Worm (Caenorhabditis elegans): ENCODE measurements around the gene nlp-68.

- TF ChIP-seq ama-1 (optimal IDR thresholded peaks at IDR 0.05), result no peak
- TF ChIP-seq hmg-4 (GFP tag; optimal IDR thresholded peaks at IDR 0.05), result no peak
- TF ChIP-seq flt-1 (GFP tag; IDR thresholded peaks at IDR 0.05), result no peak
- TF ChIP-seq B0310.2 (tag; optimal IDR thresholded peaks at IDR 0.05), result no peak
- no peak for TF ChIP-seq pes-1 (GFP tag; IDR thresholded peaks at IDR 0.05)
- TF ChIP-seq ets-7 (tag; optimal IDR thresholded peaks at IDR 0.05), result no peak
- no peak for TF ChIP-seq sea-1 (GFP tag; conservative IDR thresholded peaks at IDR 0.05)
- TF ChIP-seq F13C5.2 (tag; optimal IDR thresholded peaks at IDR 0.05), result no peak
- TF ChIP-seq aly-1 (tag; optimal IDR thresholded peaks at IDR 0.05), result no peak
- no peak for TF ChIP-seq tbx-37 (GFP tag; conservative IDR thresholded peaks at IDR 0.05)
- TF ChIP-seq hmbx-1 (tag; optimal IDR thresholded peaks at IDR 0.05), result no peak
These were observed 32.2 kb downstream of the nlp-68 start, which contains the start of the genes sip-1 and sly-1 for ce11 chrIII:10506699-10507248.
